Worm (Caenorhabditis elegans): ENCODE measurements around the gene prx-14.
A peak's percentile ranks its signal among the peaks of the same experiment; 100 is the strongest.
"Not testable (repeated sequence)": the region's sequence is repeated elsewhere in the genome, so short reads cannot be mapped to it uniquely, and the experiment has no call there.

- 0 out of 2 replicates have a peak, but pooled peaks have one; percentile 12 for TF ChIP-seq dox-1 (GFP tag; IDR thresholded peaks at IDR 0.05)
- not testable (repeated sequence) for TF ChIP-seq unc-62 (GFP tag; optimal IDR thresholded peaks at IDR 0.05); snpc-4 (GFP tag; optimal IDR thresholded peaks at IDR 0.05); snpc-4 (tag; optimal IDR thresholded peaks at IDR 0.05); egl-44 (GFP tag; IDR thresholded peaks at IDR 0.05); hrde-1 (tag; optimal IDR thresholded peaks at IDR 0.05; ENCODE audit: borderline replicate concordance)
These were observed 16.1 kb downstream of the prx-14 start, which contains the start of gene R07H5.16 for ce11 chrIV:11198983-11199382.
